Worm (Caenorhabditis elegans) whole organism, L4 larva: ENCODE measurements around the gene W01D2.3.

Experiments
- F26F4.8 ChIP-seq: fragments of 200-800 bp; sonication (Bioruptor generic); conservative IDR thresholded peaks from 2 replicates; pipeline ENCODE4 v1.3.6; 2022; ENCODE audit warnings: missing genetic modification characterization, missing compliant biosample characterization
- F49E8.2 ChIP-seq: sonication (generic microtip); optimal IDR thresholded peaks from 2 replicates; lab custom pipeline; 2016; ENCODE audit warnings: missing compliant biosample characterization, mild to moderate bottlenecking, missing genetic modification characterization, borderline replicate concordance
- T26A8.4 ChIP-seq: fragments of 200-800 bp; sonication (Bioruptor generic); IDR thresholded peaks from 2 replicates; pipeline ENCODE4 v1.3.6; 2022; ENCODE audit warnings: missing genetic modification characterization, missing compliant biosample characterization
- Y48G9A.11 ChIP-seq: fragments of 200-800 bp; sonication (Bioruptor generic); IDR thresholded peaks from 2 replicates; pipeline ENCODE4 v1.3.6; 2022; ENCODE audit warnings: missing genetic modification reagents, missing genetic modification characterization, missing compliant biosample characterization
- ZK546.5 ChIP-seq, 2 experiments: sonication (generic microtip); optimal IDR thresholded peaks; 2 replicates each; lab custom pipeline; 2017; ENCODE audit warnings: missing biosample characterization in 2 of 2, missing genetic modification characterization in 2 of 2
- ama-1 ChIP-seq: fragments of 150-350 bp; optimal IDR thresholded peaks from 2 replicates; lab custom pipeline; 2014; ENCODE audit warnings: inconsistent platforms, mixed read lengths
- arid-1 ChIP-seq: fragments of 200-800 bp; sonication (Bioruptor generic); conservative IDR thresholded peaks from 2 replicates; pipeline ENCODE4 v1.3.6; 2022; ENCODE audit warnings: missing genetic modification reagents, missing genetic modification characterization, missing compliant biosample characterization
- ceh-32 ChIP-seq: sonication (generic microtip); optimal IDR thresholded peaks from 2 replicates; lab custom pipeline; 2016; ENCODE audit warnings: mild to moderate bottlenecking, missing genetic modification characterization, missing compliant biosample characterization; ENCODE audit not compliant: poor library complexity
- ceh-62 ChIP-seq: sonication (generic microtip); optimal IDR thresholded peaks from 2 replicates; lab custom pipeline; 2017; ENCODE audit warnings: missing biosample characterization, missing genetic modification characterization
- cey-2 ChIP-seq: sonication (generic microtip); optimal IDR thresholded peaks from 3 replicates; lab custom pipeline; 2017; ENCODE audit warnings: missing genetic modification characterization, mild to moderate bottlenecking, missing compliant biosample characterization, antibody characterized with exemption, borderline replicate concordance; ENCODE audit not compliant: insufficient read depth
- ctbp-1 ChIP-seq: fragments of 200-800 bp; sonication (Bioruptor generic); IDR thresholded peaks from 2 replicates; pipeline ENCODE4 v1.3.6; 2022; ENCODE audit warnings: missing genetic modification reagents, missing genetic modification characterization, missing compliant biosample characterization
- dmd-6 ChIP-seq: fragments of 200-800 bp; sonication (Bioruptor generic); IDR thresholded peaks from 2 replicates; pipeline ENCODE4 v1.3.6; 2022; ENCODE audit warnings: missing genetic modification reagents, missing genetic modification characterization, missing compliant biosample characterization
- dpl-1 ChIP-seq: fragments of 150-350 bp; optimal IDR thresholded peaks from 2 replicates; lab custom pipeline; 2014; ENCODE audit warnings: missing biosample characterization, missing genetic modification reagents, missing genetic modification characterization
- egl-43 ChIP-seq: fragments of 200-800 bp; sonication (Bioruptor generic); IDR thresholded peaks from 2 replicates; pipeline ENCODE4 v1.3.6; 2022; ENCODE audit warnings: missing genetic modification reagents, missing genetic modification characterization, missing compliant biosample characterization
- fkh-10 ChIP-seq: fragments of 150-350 bp; optimal IDR thresholded peaks from 2 replicates; lab custom pipeline; 2014; ENCODE audit warnings: missing biosample characterization, missing genetic modification reagents, missing genetic modification characterization
- hif-1 ChIP-seq, 2 experiments: sonication (generic microtip); optimal IDR thresholded peaks; 2 replicates each; lab custom pipeline; 2016 to 2017; ENCODE audit warnings: missing compliant biosample characterization in 2 of 2, missing genetic modification characterization in 2 of 2, missing genetic modification reagents in 2 of 2, missing genotype in 2 of 2, mild to moderate bottlenecking in 1 of 2
- hmg-1.1 ChIP-seq: fragments of 200-800 bp; sonication (Bioruptor generic); IDR thresholded peaks from 2 replicates; pipeline ENCODE4 v1.3.6; 2022; ENCODE audit warnings: missing genetic modification reagents, missing genetic modification characterization, missing compliant biosample characterization
- lin-1 ChIP-seq: fragments of 200-800 bp; sonication (Bioruptor generic); IDR thresholded peaks from 2 replicates; pipeline ENCODE4 v1.3.6; 2022; ENCODE audit warnings: missing genetic modification reagents, missing genetic modification characterization, missing compliant biosample characterization
- lin-13 ChIP-seq: fragments of 150-350 bp; optimal IDR thresholded peaks from 2 replicates; lab custom pipeline; 2014; ENCODE audit warnings: missing biosample characterization, missing genetic modification reagents, missing genetic modification characterization
- lin-38 ChIP-seq: fragments of 200-800 bp; sonication (Bioruptor generic); IDR thresholded peaks from 2 replicates; pipeline ENCODE4 v1.3.6; 2022; ENCODE audit warnings: missing genetic modification reagents, missing genetic modification characterization, missing compliant biosample characterization
- lir-3 ChIP-seq: sonication (generic microtip); optimal IDR thresholded peaks from 2 replicates; lab custom pipeline; 2016; ENCODE audit warnings: mild to moderate bottlenecking, missing genetic modification characterization, missing compliant biosample characterization
- lsy-2 ChIP-seq, 2 experiments: fragments of 150-350 bp in 1 of 2; sonication (generic microtip) in 1 of 2; optimal IDR thresholded peaks; 2 replicates each; lab custom pipeline; 2014 to 2017; ENCODE audit warnings: missing biosample characterization in 2 of 2, missing genetic modification characterization in 2 of 2
- mes-2 ChIP-seq: sonication (generic microtip); optimal IDR thresholded peaks from 2 replicates; lab custom pipeline; 2016; ENCODE audit warnings: missing genotype, mild to moderate bottlenecking, missing genetic modification characterization, missing compliant biosample characterization; ENCODE audit not compliant: poor library complexity, severe bottlenecking
- nhr-237 ChIP-seq: sonication (generic microtip); optimal IDR thresholded peaks from 2 replicates; lab custom pipeline; 2017; ENCODE audit warnings: missing biosample characterization, missing genetic modification characterization
- nhr-25 ChIP-seq: sonication (generic microtip); optimal IDR thresholded peaks from 2 replicates; lab custom pipeline; 2017; ENCODE audit warnings: missing genetic modification characterization, mild to moderate bottlenecking, missing compliant biosample characterization, antibody characterized with exemption, moderate library complexity, borderline replicate concordance; ENCODE audit not compliant: insufficient read depth
- nhr-41 ChIP-seq: fragments of 200-800 bp; sonication (Bioruptor generic); IDR thresholded peaks from 2 replicates; pipeline ENCODE4 v1.3.6; 2022; ENCODE audit warnings: missing genetic modification reagents, missing genetic modification characterization, missing compliant biosample characterization
- nhr-42 ChIP-seq: fragments of 200-800 bp; sonication (Bioruptor generic); IDR thresholded peaks from 2 replicates; pipeline ENCODE4 v1.3.6; 2022; ENCODE audit warnings: missing genetic modification characterization, missing compliant biosample characterization
- nhr-6 ChIP-seq: fragments of 150-350 bp; optimal IDR thresholded peaks from 2 replicates; lab custom pipeline; 2014; ENCODE audit warnings: missing biosample characterization, missing genetic modification characterization
- nhr-76 ChIP-seq: fragments of 150-350 bp; optimal IDR thresholded peaks from 2 replicates; lab custom pipeline; 2014; ENCODE audit warnings: missing biosample characterization, missing genetic modification characterization
- saeg-2 ChIP-seq: fragments of 200-800 bp; sonication (Bioruptor generic); IDR thresholded peaks from 2 replicates; pipeline ENCODE4 v1.3.6; 2022; ENCODE audit warnings: missing genetic modification reagents, missing genetic modification characterization, missing compliant biosample characterization
- sdz-12 ChIP-seq: fragments of 200-800 bp; sonication (Bioruptor generic); optimal IDR thresholded peaks from 2 replicates; lab custom pipeline; 2018; ENCODE audit warnings: mild to moderate bottlenecking, missing genetic modification characterization, missing compliant biosample characterization
- set-16 ChIP-seq: fragments of 200-800 bp; sonication (Bioruptor generic); IDR thresholded peaks from 2 replicates; pipeline ENCODE4 v1.3.6; 2022; ENCODE audit warnings: missing genetic modification reagents, missing genetic modification characterization, missing compliant biosample characterization
- snpc-1.2 ChIP-seq: fragments of 200-800 bp; sonication (Bioruptor generic); IDR thresholded peaks from 2 replicates; pipeline ENCODE4 v1.3.6; 2022; ENCODE audit warnings: missing genetic modification reagents, missing genetic modification characterization, missing compliant biosample characterization
- spr-1 ChIP-seq: sonication (generic microtip); optimal IDR thresholded peaks from 2 replicates; lab custom pipeline; 2016; ENCODE audit warnings: mild to moderate bottlenecking, missing genetic modification characterization, missing compliant biosample characterization
- zag-1 ChIP-seq: fragments of 150-350 bp; optimal IDR thresholded peaks from 2 replicates; lab custom pipeline; 2014; ENCODE audit warnings: missing biosample characterization, missing genetic modification characterization
- zfp-3 ChIP-seq: fragments of 200-800 bp; sonication (Bioruptor generic); conservative IDR thresholded peaks from 2 replicates; pipeline ENCODE4 v1.3.6; 2022; ENCODE audit warnings: missing genetic modification reagents, missing genetic modification characterization, missing compliant biosample characterization
- zip-2 ChIP-seq: fragments of 150-350 bp; optimal IDR thresholded peaks from 2 replicates; lab custom pipeline; 2014; ENCODE audit warnings: missing biosample characterization, missing genetic modification characterization

The W01D2.3 gene

ce11 chrII:14762528-14762927 is 41.6 kb downstream of the W01D2.3 start:
- TF ChIP-seq nhr-42 (GFP tag; lab: Robert Waterston, UW) (peak; percentile 68; the same call in 1 of the 2 replicates), Y48G9A.11 (GFP tag; lab: Robert Waterston, UW) (0 out of 2 replicates have a peak, but pooled peaks have one; percentile 32), T26A8.4 (0 out of 2 replicates have a peak, but pooled peaks have one; percentile 56), ctbp-1 (peak; percentile 77; the same call in 1 of the 2 replicates), dmd-6 (GFP tag; lab: Robert Waterston, UW) (peak; percentile 13; the same call in 1 of the 2 replicates), lin-38 (GFP tag; lab: Robert Waterston, UW) (peak; percentile 67), hmg-1.1 (peak; percentile 54; the same call in 1 of the 2 replicates), egl-43 (GFP tag; lab: Robert Waterston, UW) (peak; percentile 49; the same call in 1 of the 2 replicates), set-16 (GFP tag; lab: Robert Waterston, UW) (peak; percentile 99)

DNA sequence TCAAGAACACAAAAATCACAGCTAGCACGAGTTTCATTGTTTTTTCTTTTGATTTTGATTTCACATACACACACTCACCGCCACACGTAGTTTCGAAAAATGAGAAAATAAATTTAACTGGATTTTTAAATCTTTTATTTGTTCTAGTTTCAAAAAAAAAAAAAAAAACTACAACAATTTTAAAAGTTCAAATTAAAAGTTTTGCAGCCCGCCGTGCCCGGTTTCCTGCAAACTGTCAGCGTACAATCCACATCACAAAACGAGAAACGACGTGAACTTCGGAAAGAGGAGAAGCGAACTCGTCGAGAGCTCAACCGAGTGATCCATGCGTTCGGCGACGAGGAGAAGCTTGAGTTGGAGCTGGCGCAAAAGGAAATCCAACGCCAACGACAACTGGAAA is 46.4 kb downstream of the W01D2.3 start, which contains the start of gene Y54E2A.5:
Gene Y54E2A.5, minus strand, starts transcription at position 101 of the 400 bp plus-strand sequence.
- no peak for TF ChIP-seq saeg-2
- peak; percentile 29; the same call in 1 of the 2 replicates for TF ChIP-seq set-16 (GFP tag; lab: Robert Waterston, UW)

ce11 chrII:14753858-14754750 is 50.0 kb downstream of the W01D2.3 start, which contains the start of the genes tac-1 and Y54E2A.4:
Gene tac-1, minus strand, starts transcription at chrII:14753877.
Gene Y54E2A.4, plus strand, starts transcription at chrII:14754622.
- TF ChIP-seq dpl-1, result peak; percentile 15
- TF ChIP-seq nhr-76 (tag; lab: Kevin White, UChicago), result no peak
- no peak for TF ChIP-seq zfp-3 (GFP tag; lab: Robert Waterston, UW)
- no peak for TF ChIP-seq ZK546.5 (tag; optimal IDR thresholded peaks at IDR 0.05; lab: Kevin White, UChicago)
- no peak for TF ChIP-seq lin-1
- no peak for TF ChIP-seq zag-1 (tag; lab: Kevin White, UChicago)
- no peak for TF ChIP-seq lin-13 (GFP tag; lab: Kevin White, UChicago)
- no peak for TF ChIP-seq nhr-25
- TF ChIP-seq arid-1 (GFP tag; lab: Robert Waterston, UW), result no peak
- TF ChIP-seq lin-38 (GFP tag; lab: Robert Waterston, UW), result no peak
- peak in 1 of 2 experiments; percentile 28 for TF ChIP-seq lsy-2 (tag; optimal IDR thresholded peaks at IDR 0.05; lab: Kevin White, UChicago)
- no peak for TF ChIP-seq ctbp-1
- no peak for TF ChIP-seq nhr-41 (GFP tag; lab: Robert Waterston, UW)
- no peak for TF ChIP-seq F26F4.8 (GFP tag; lab: Robert Waterston, UW)
- no peak for TF ChIP-seq nhr-6 (tag; lab: Kevin White, UChicago)
- no peak for TF ChIP-seq cey-2 (tag; lab: Kevin White, UChicago)
- TF ChIP-seq snpc-1.2 (GFP tag; lab: Robert Waterston, UW), result no peak
- no peak for TF ChIP-seq ama-1 (lab: Kevin White, UChicago)
- peak in 1 of 2 experiments; percentile 1 for TF ChIP-seq hif-1 (tag; optimal IDR thresholded peaks at IDR 0.05; lab: Kevin White, UChicago)
- no peak for TF ChIP-seq ceh-32 (tag; lab: Kevin White, UChicago)
- peak; percentile 67 for TF ChIP-seq mes-2 (tag; lab: Kevin White, UChicago)
- no peak for TF ChIP-seq spr-1 (tag; lab: Kevin White, UChicago)
- peak; percentile 17 for TF ChIP-seq F49E8.2 (tag; lab: Kevin White, UChicago)
- no peak for TF ChIP-seq fkh-10
- no peak for TF ChIP-seq lir-3 (tag; lab: Kevin White, UChicago)
- no peak for TF ChIP-seq nhr-237
- TF ChIP-seq ceh-62, result no peak
- no peak for TF ChIP-seq sdz-12 (GFP tag; lab: Kevin White, UChicago)
- TF ChIP-seq zip-2 (tag; lab: Kevin White, UChicago), result peak; percentile 82
